Worm (Caenorhabditis elegans) whole organism, mixed stage, embryonic: Measurements from ENCODE around the gene pifk-1.

ENCODE experiments used
- M03D4.4 ChIP-seq: sonication (generic microtip); optimal IDR thresholded peaks from 2 replicates; lab custom pipeline; 2017; ENCODE audit warnings: mild to moderate bottlenecking, missing genetic modification characterization, missing compliant biosample characterization
- bed-3 ChIP-seq: fragments of 200-800 bp; sonication (Bioruptor generic); optimal IDR thresholded peaks from 3 replicates; lab custom pipeline; 2018; ENCODE audit warnings: mild to moderate bottlenecking, missing genetic modification characterization, moderate library complexity, missing compliant biosample characterization
- blmp-1 ChIP-seq: fragments of 150-350 bp; optimal IDR thresholded peaks from 2 replicates; lab custom pipeline; 2014; ENCODE audit warnings: missing biosample characterization, missing genetic modification characterization
- ceh-39 ChIP-seq: fragments of 150-350 bp; optimal IDR thresholded peaks from 2 replicates; lab custom pipeline; 2014; ENCODE audit warnings: missing biosample characterization, missing genetic modification characterization
- ceh-43 ChIP-seq: fragments of 200-800 bp; sonication (Bioruptor generic); optimal IDR thresholded peaks from 2 replicates; lab custom pipeline; 2018; ENCODE audit warnings: mild to moderate bottlenecking, missing genetic modification characterization, moderate library complexity, missing compliant biosample characterization
- ceh-83 ChIP-seq: fragments of 200-800 bp; sonication (Bioruptor generic); optimal IDR thresholded peaks from 2 replicates; lab custom pipeline; 2018; ENCODE audit warnings: mild to moderate bottlenecking, missing genetic modification characterization, missing compliant biosample characterization
- ces-1 ChIP-seq: fragments of 150-350 bp; optimal IDR thresholded peaks from 2 replicates; lab custom pipeline; 2014; ENCODE audit warnings: missing biosample characterization, missing genetic modification reagents, missing genetic modification characterization
- cnd-1 ChIP-seq: fragments of 200-800 bp; sonication (Bioruptor generic); optimal IDR thresholded peaks from 2 replicates; lab custom pipeline; 2018; ENCODE audit warnings: mild to moderate bottlenecking, missing genetic modification characterization, missing compliant biosample characterization
- drap-1 ChIP-seq: fragments of 200-800 bp; sonication (Bioruptor generic); optimal IDR thresholded peaks from 3 replicates; lab custom pipeline; 2018; ENCODE audit warnings: mild to moderate bottlenecking, missing genetic modification characterization, missing compliant biosample characterization
- elt-1 ChIP-seq: sonication (generic microtip); optimal IDR thresholded peaks from 2 replicates; lab custom pipeline; 2017; ENCODE audit warnings: missing genetic modification characterization, mild to moderate bottlenecking, missing compliant biosample characterization, antibody characterized with exemption, moderate library complexity, borderline replicate concordance; ENCODE audit not compliant: insufficient read depth
- elt-3 ChIP-seq: fragments of 150-350 bp; optimal IDR thresholded peaks from 2 replicates; lab custom pipeline; 2014; ENCODE audit warnings: missing biosample characterization, missing genetic modification characterization
- flh-1 ChIP-seq: fragments of 200-800 bp; sonication (Bioruptor generic); optimal IDR thresholded peaks from 2 replicates; lab custom pipeline; 2018; ENCODE audit warnings: mild to moderate bottlenecking, missing genetic modification characterization, moderate library complexity, missing compliant biosample characterization
- ham-2 ChIP-seq: fragments of 200-800 bp; sonication (Bioruptor generic); optimal IDR thresholded peaks from 2 replicates; lab custom pipeline; 2018; ENCODE audit warnings: mild to moderate bottlenecking, missing genetic modification characterization, missing compliant biosample characterization
- hlh-1 ChIP-seq: fragments of 150-350 bp; optimal IDR thresholded peaks from 2 replicates; lab custom pipeline; 2014; ENCODE audit warnings: missing biosample characterization, missing genetic modification reagents, missing genetic modification characterization
- lin-13 ChIP-seq: fragments of 150-350 bp; optimal IDR thresholded peaks from 2 replicates; lab custom pipeline; 2014; ENCODE audit warnings: missing biosample characterization, missing genetic modification characterization
- lin-32 ChIP-seq: fragments of 200-800 bp; sonication (Bioruptor generic); optimal IDR thresholded peaks from 2 replicates; lab custom pipeline; 2018; ENCODE audit warnings: mild to moderate bottlenecking, missing genetic modification characterization, missing compliant biosample characterization
- lsy-2 ChIP-seq: fragments of 150-350 bp; optimal IDR thresholded peaks from 2 replicates; lab custom pipeline; 2014; ENCODE audit warnings: missing biosample characterization, missing genetic modification characterization
- mab-5 ChIP-seq: fragments of 150-350 bp; optimal IDR thresholded peaks from 2 replicates; lab custom pipeline; 2014; ENCODE audit warnings: missing biosample characterization, missing genetic modification characterization
- mep-1 ChIP-seq: fragments of 150-350 bp; optimal IDR thresholded peaks from 2 replicates; lab custom pipeline; 2017; ENCODE audit warnings: missing biosample characterization, missing genetic modification reagents, missing genetic modification characterization, inconsistent platforms
- mls-2 ChIP-seq: sonication (generic microtip); optimal IDR thresholded peaks from 2 replicates; lab custom pipeline; 2016; ENCODE audit warnings: mild to moderate bottlenecking, missing genetic modification characterization, moderate library complexity, missing compliant biosample characterization
- nhr-12 ChIP-seq: fragments of 150-350 bp; optimal IDR thresholded peaks from 2 replicates; lab custom pipeline; 2014; ENCODE audit warnings: missing biosample characterization, missing genetic modification characterization
- nhr-2 ChIP-seq: fragments of 150-350 bp; optimal IDR thresholded peaks from 2 replicates; lab custom pipeline; 2014; ENCODE audit warnings: missing biosample characterization, missing genetic modification characterization
- nhr-237 ChIP-seq: fragments of 150-350 bp; optimal IDR thresholded peaks from 2 replicates; lab custom pipeline; 2014; ENCODE audit warnings: missing biosample characterization, missing genetic modification characterization
- nhr-28 ChIP-seq: fragments of 150-350 bp; optimal IDR thresholded peaks from 2 replicates; lab custom pipeline; 2014; ENCODE audit warnings: missing biosample characterization, missing genetic modification characterization
- nhr-76 ChIP-seq: sonication (generic microtip); optimal IDR thresholded peaks from 2 replicates; lab custom pipeline; 2017; ENCODE audit warnings: missing biosample characterization, missing genetic modification characterization
- pha-4 ChIP-seq: fragments of 150-350 bp; optimal IDR thresholded peaks from 2 replicates; lab custom pipeline; 2018; ENCODE audit warnings: missing biosample characterization, missing genetic modification reagents, missing genetic modification characterization
- sem-2 ChIP-seq: fragments of 200-800 bp; sonication (Bioruptor generic); optimal IDR thresholded peaks from 2 replicates; lab custom pipeline; 2018; ENCODE audit warnings: mild to moderate bottlenecking, missing genetic modification characterization, missing compliant biosample characterization
- sptf-1 ChIP-seq: sonication (generic microtip); optimal IDR thresholded peaks from 2 replicates; lab custom pipeline; 2017; ENCODE audit warnings: mild to moderate bottlenecking, missing genetic modification characterization, moderate library complexity, missing compliant biosample characterization
- tbx-8 ChIP-seq: fragments of 200-800 bp; sonication (Bioruptor generic); optimal IDR thresholded peaks from 2 replicates; lab custom pipeline; 2018; ENCODE audit warnings: mild to moderate bottlenecking, missing genetic modification characterization, moderate library complexity, missing compliant biosample characterization
- unc-120 ChIP-seq: sonication (generic microtip); optimal IDR thresholded peaks from 2 replicates; lab custom pipeline; 2017; ENCODE audit warnings: missing genetic modification characterization, missing compliant biosample characterization; ENCODE audit not compliant: poor library complexity, severe bottlenecking
- unc-39 ChIP-seq: fragments of 150-350 bp; optimal IDR thresholded peaks from 2 replicates; lab custom pipeline; 2014; ENCODE audit warnings: missing biosample characterization, missing genetic modification characterization
- unc-62 ChIP-seq: fragments of 150-350 bp; optimal IDR thresholded peaks from 2 replicates; lab custom pipeline; 2014; ENCODE audit warnings: missing biosample characterization, missing genetic modification reagents, missing genetic modification characterization
- zip-8 ChIP-seq: fragments of 150-350 bp; optimal IDR thresholded peaks from 2 replicates; lab custom pipeline; 2014; ENCODE audit warnings: missing biosample characterization, missing genetic modification characterization
- ztf-11 ChIP-seq: fragments of 150-350 bp; optimal IDR thresholded peaks from 2 replicates; lab custom pipeline; 2014; ENCODE audit warnings: missing biosample characterization, missing genetic modification characterization

The pifk-1 gene

DNA sequence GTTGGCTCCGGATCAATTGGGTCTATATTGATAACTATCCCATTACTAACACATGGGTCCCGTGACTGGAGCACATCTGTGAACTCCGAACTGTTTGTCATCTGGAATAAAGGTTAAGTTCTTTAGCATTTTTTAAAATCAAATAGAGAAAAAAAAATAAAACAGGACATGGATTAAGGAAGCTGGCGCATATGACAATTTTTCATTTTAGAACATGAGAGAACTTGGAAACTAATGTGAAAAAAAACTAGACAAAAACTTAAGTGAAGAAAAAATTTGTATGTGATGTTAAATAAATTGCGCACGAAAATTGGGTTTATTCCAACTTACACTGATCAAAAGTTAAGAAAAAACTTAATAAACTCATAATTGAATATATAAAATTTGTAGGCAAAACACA is 24.5 kb upstream of the pifk-1 start, which contains the start of gene sms-2:
sms-2 (minus strand) TSS at position 101 of the 400 bp plus-strand sequence.
- TF ChIP-seq nhr-76 (tag; lab: Kevin White, UChicago), result no peak
- TF ChIP-seq, all 35 proteins: peak for 0

DNA sequence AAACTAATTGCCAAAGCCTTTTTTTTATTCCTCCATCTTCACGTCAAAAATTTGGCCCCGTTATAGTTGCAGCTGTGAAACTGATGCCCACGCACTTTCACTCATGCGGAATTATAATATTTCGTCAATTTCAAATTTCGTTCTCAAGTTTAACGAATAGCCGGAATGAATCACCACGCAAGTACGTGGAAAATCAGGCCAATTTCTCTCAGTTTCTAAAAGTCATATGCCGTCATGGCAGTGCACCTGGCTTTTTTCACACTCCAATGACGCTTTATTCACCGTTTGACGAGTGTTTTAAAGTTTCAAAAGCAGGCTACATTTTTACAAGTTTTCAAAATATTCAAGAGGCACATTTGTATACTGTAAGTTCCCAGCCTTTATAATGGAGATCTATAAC is 23.6 kb upstream of the pifk-1 start:
- TF ChIP-seq ham-2 (GFP tag; lab: Kevin White, UChicago) (no peak), unc-120 (tag; lab: Kevin White, UChicago) (no peak), unc-62 (GFP tag; lab: Kevin White, UChicago) (no peak), drap-1 (GFP tag; lab: Kevin White, UChicago) (no peak), tbx-8 (GFP tag; lab: Kevin White, UChicago) (no peak), blmp-1 (tag; lab: Kevin White, UChicago) (no peak), sptf-1 (tag; lab: Kevin White, UChicago) (no peak), mab-5 (tag; lab: Kevin White, UChicago) (no peak), cnd-1 (no peak), nhr-12 (tag; lab: Kevin White, UChicago) (no peak), M03D4.4 (tag; lab: Kevin White, UChicago) (no peak)

DNA sequence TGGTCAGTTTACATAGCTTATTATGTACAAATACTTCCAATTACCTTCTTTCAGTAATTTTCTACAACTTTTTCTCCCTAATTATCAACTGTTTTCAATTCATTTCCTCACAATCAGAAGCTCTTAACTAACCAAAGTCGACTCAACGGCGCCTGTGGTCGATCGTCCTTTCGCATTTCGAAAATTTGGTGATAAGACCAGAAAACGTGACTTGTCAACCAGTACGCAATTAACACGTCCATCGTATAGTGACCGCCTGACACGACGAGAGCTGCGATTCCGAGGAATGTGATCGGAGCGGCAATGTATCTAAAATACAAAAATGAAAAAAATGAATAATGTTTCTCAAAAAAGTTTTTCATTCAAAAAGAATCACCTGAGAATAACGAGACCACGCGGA is 21.4 kb upstream of the pifk-1 start:
- no peak for TF ChIP-seq hlh-1 (tag; lab: Kevin White, UChicago)
- TF ChIP-seq ham-2 (GFP tag; lab: Kevin White, UChicago), result no peak

DNA sequence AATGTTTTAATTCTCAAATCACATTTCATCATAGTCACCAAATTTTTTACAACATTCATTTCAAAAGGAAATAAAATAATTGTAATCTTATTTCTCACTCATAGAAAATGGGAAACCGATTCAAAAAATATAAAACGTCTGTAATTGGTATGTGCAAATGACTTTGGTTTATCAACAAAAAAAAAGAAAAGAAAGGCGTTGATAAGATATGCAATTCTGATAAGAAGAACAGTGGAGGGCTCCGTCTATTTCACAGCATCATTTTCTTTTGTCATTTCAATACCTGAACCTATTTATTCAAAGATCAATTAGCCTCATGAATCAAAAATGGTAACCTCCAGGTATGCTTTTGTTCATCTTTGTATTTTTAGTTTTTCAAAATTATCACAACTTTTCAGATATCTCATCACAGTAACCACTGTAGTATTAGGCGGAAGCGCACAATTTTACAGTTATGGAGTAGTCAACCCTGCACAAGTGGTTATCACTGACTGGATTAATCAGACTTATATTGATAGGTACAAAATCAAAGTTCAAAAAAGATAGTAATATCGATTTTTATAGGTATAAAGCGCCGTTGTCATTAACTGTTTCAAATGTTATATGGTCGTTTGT is 14.1 kb upstream of the pifk-1 start, which contains the start of gene F53H8.3:
F53H8.3 (plus strand) TSS at position 275 of the 615 bp plus-strand sequence.
- TF ChIP-seq nhr-12 (tag; lab: Kevin White, UChicago) (no peak), ceh-43 (GFP tag; lab: Kevin White, UChicago) (no peak), M03D4.4 (tag; lab: Kevin White, UChicago) (no peak), nhr-76 (tag; lab: Kevin White, UChicago) (no peak), sptf-1 (tag; lab: Kevin White, UChicago) (no peak), sem-2 (GFP tag; lab: Kevin White, UChicago) (no peak), cnd-1 (no peak), nhr-28 (no peak)
- TF ChIP-seq, all 35 proteins: peak for 0

DNA sequence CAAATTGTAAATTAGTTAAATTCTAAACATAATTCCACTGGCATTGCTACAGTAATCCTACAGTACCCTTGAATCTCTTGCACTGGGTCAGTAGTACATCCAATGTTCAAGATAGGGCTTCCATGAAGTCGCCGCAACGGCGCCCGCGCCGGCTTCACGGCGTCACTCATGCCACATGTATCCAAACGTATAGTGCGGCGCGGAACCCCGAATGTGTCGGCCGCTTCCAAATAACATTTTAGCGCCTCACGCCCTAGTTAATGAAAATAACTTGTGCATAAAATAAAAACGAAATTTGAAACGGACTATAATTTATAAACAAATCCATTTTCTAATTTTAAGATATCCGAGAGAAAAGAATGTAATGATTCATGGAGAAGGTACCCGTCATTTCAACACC is 11.7 kb upstream of the pifk-1 start:
- TF ChIP-seq lin-32 (GFP tag; lab: Kevin White, UChicago) (no peak), ham-2 (GFP tag; lab: Kevin White, UChicago) (no peak), zip-8 (tag; lab: Kevin White, UChicago) (no peak), mls-2 (tag; lab: Kevin White, UChicago) (no peak), cnd-1 (no peak), M03D4.4 (tag; lab: Kevin White, UChicago) (no peak), ztf-11 (no peak), ceh-83 (GFP tag; lab: Kevin White, UChicago) (no peak), lin-13 (tag; lab: Kevin White, UChicago) (no peak), flh-1 (GFP tag; lab: Kevin White, UChicago) (no peak), ceh-43 (GFP tag; lab: Kevin White, UChicago) (no peak), ceh-39 (tag; lab: Kevin White, UChicago) (no peak), tbx-8 (GFP tag; lab: Kevin White, UChicago) (no peak), ces-1 (GFP tag; lab: Kevin White, UChicago) (no peak), nhr-76 (tag; lab: Kevin White, UChicago) (no peak), unc-39 (tag; lab: Kevin White, UChicago) (no peak), nhr-28 (no peak), mep-1 (no peak), elt-1 (tag; lab: Kevin White, UChicago) (no peak), elt-3 (no peak)
- TF ChIP-seq, all 35 proteins: peak for 0

DNA sequence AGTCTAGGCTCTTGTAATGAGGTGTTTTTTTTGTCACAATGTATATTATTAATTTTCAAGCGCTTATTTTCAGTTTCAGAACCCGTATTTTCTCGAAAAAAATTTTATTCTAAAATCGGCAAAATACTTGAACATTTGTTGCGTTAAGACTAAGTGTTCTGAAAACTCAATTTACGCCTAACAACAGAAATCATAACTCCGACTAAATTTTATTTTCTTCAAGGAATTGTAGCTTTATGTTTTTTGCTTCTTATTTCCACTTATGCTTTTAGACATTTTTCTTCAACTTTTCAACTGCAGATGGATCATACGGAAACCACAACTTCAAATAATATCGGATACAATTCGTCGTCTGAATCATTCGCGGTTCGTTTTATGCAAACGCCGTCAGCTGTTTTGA is 9.2 kb upstream of the pifk-1 start, which contains the start of gene F35H12.1:
F35H12.1 (plus strand) TSS at position 301 of the 400 bp plus-strand sequence.
- TF ChIP-seq nhr-2 (tag; lab: Kevin White, UChicago), result no peak
- TF ChIP-seq ceh-83 (GFP tag; lab: Kevin White, UChicago), result no peak
- TF ChIP-seq nhr-76 (tag; lab: Kevin White, UChicago), result no peak
- no peak for TF ChIP-seq ces-1 (GFP tag; lab: Kevin White, UChicago)
- no peak for TF ChIP-seq nhr-237 (tag; lab: Kevin White, UChicago)
- TF ChIP-seq mep-1, result no peak
- TF ChIP-seq nhr-28, result no peak
- no peak for TF ChIP-seq pha-4 (tag; lab: Kevin White, UChicago)
- no peak for TF ChIP-seq ztf-11
- TF ChIP-seq unc-62 (GFP tag; lab: Kevin White, UChicago), result no peak
- no peak for TF ChIP-seq unc-120 (tag; lab: Kevin White, UChicago)
- no peak for TF ChIP-seq bed-3
- TF ChIP-seq unc-39 (tag; lab: Kevin White, UChicago), result no peak
- no peak for TF ChIP-seq blmp-1 (tag; lab: Kevin White, UChicago)
- TF ChIP-seq flh-1 (GFP tag; lab: Kevin White, UChicago), result no peak
- TF ChIP-seq lsy-2 (tag; lab: Kevin White, UChicago), result no peak
- TF ChIP-seq mab-5 (tag; lab: Kevin White, UChicago), result no peak
